Worm (Caenorhabditis elegans) whole organism, L1 larva: ENCODE measurements around the gene srj-26.

ENCODE experiments used
- ama-1 ChIP-seq: fragments of 150-350 bp; optimal IDR thresholded peaks from 2 replicates; lab custom pipeline; 2014
- ceh-82 ChIP-seq, 3 experiments: fragments of 150-350 bp in 1 of 3; sonication (generic microtip) in 2 of 3; optimal IDR thresholded peaks; 2 replicates each; lab custom pipeline; 2014 to 2017; ENCODE audit warnings: missing biosample characterization in 3 of 3, missing genetic modification characterization in 3 of 3
- efl-1 ChIP-seq, 4 experiments: fragments of 150-350 bp; optimal IDR thresholded peaks in 3 of 4; peaks in 1 of 4; 1 replicate in 1 of 4; 2 replicates in 3 of 4; lab custom pipeline; 2014; ENCODE audit warnings: missing biosample characterization in 2 of 4, missing genetic modification characterization in 2 of 4, missing genetic modification reagents in 2 of 4
- lir-3 ChIP-seq: sonication (generic microtip); optimal IDR thresholded peaks from 2 replicates; lab custom pipeline; 2016; ENCODE audit warnings: mild to moderate bottlenecking, missing genetic modification characterization, moderate library complexity, missing compliant biosample characterization; ENCODE audit not compliant: poor library complexity
- mdl-1 ChIP-seq, 2 experiments: fragments of 150-350 bp; optimal IDR thresholded peaks; 2 replicates each; lab custom pipeline; 2014 to 2017; ENCODE audit warnings: missing biosample characterization in 2 of 2, missing genetic modification characterization in 2 of 2, inconsistent platforms in 1 of 2
- nhr-237 ChIP-seq: fragments of 150-350 bp; optimal IDR thresholded peaks from 2 replicates; lab custom pipeline; 2014; ENCODE audit warnings: missing biosample characterization, missing genetic modification characterization
- nhr-47 ChIP-seq: sonication (generic microtip); optimal IDR thresholded peaks from 2 replicates; lab custom pipeline; 2016; ENCODE audit warnings: mild to moderate bottlenecking, missing genetic modification characterization, moderate library complexity, missing compliant biosample characterization
- nhr-77 ChIP-seq: fragments of 150-350 bp; optimal IDR thresholded peaks from 2 replicates; lab custom pipeline; 2014; ENCODE audit warnings: missing biosample characterization, missing genetic modification characterization
- nhr-85 ChIP-seq: sonication (generic microtip); peaks from one replicate; lab custom pipeline; 2016; ENCODE audit warnings: missing genetic modification characterization, inconsistent platforms, missing compliant biosample characterization
- snpc-4 ChIP-seq: fragments of 150-350 bp; optimal IDR thresholded peaks from 2 replicates; lab custom pipeline; 2014; ENCODE audit warnings: missing biosample characterization, missing genetic modification characterization
- unc-62 ChIP-seq: fragments of 150-350 bp; optimal IDR thresholded peaks from 2 replicates; lab custom pipeline; 2014; ENCODE audit warnings: missing biosample characterization, missing genetic modification reagents, missing genetic modification characterization
- ztf-11 ChIP-seq, 2 experiments: sonication (generic microtip); optimal IDR thresholded peaks; 2 replicates each; lab custom pipeline; 2016 to 2017; ENCODE audit warnings: missing genetic modification characterization in 2 of 2, missing biosample characterization in 1 of 2, missing compliant biosample characterization in 1 of 2

DNA sequence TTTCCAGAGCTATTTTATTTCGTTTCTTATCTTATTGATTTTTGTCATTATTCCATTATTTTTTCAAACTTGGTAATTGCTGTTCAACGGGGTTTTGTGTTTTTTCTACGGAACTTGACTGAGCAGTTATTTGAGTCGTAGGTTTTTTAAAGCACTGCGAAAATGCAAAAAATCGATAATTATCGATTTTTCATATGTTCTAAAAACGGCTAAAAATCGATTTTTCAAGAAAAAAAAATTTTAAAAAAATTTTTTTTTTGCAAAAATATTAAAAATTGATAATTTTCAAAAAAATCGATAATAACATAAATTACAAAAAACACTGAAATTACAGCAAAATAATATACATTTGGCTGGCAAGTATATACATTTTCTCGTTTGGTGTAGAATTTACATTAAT, 45.3 kb upstream of the srj-26 start:
- TF ChIP-seq ceh-82 (tag; optimal IDR thresholded peaks at IDR 0.05; lab: Kevin White, UChicago) (no peak), nhr-47 (tag; lab: Kevin White, UChicago) (no peak), lir-3 (tag; lab: Kevin White, UChicago) (no peak), nhr-237 (tag; lab: Kevin White, UChicago) (no peak), snpc-4 (tag; lab: Kevin White, UChicago) (no peak), nhr-85 (tag; lab: Kevin White, UChicago) (no peak), efl-1 (optimal IDR thresholded peaks at IDR 0.05; lab: Kevin White, UChicago) (no peak), efl-1 (GFP tag; optimal IDR thresholded peaks at IDR 0.05 in 1 of 2; lab: Kevin White, UChicago) (no peak), mdl-1 (tag; optimal IDR thresholded peaks at IDR 0.05; lab: Kevin White, UChicago) (no peak), nhr-77 (tag; lab: Kevin White, UChicago) (no peak), ztf-11 (tag; optimal IDR thresholded peaks at IDR 0.05; lab: Kevin White, UChicago) (no peak), unc-62 (GFP tag; lab: Kevin White, UChicago) (no peak), ama-1 (lab: Kevin White, UChicago) (no peak)
